Worm (Caenorhabditis elegans) whole organism, L1 larva: Measurements from ENCODE around the gene nas-11.
A peak's percentile ranks its signal among the peaks of the same experiment; 100 is the strongest.

ENCODE experiments used
- C34B4.2 ChIP-seq: sonication (generic microtip); optimal IDR thresholded peaks from 2 replicates; lab custom pipeline; 2017; ENCODE audit warnings: mild to moderate bottlenecking, missing genetic modification characterization, missing compliant biosample characterization
- F16B12.6 ChIP-seq: fragments of 150-350 bp; optimal IDR thresholded peaks from 2 replicates; lab custom pipeline; 2014; ENCODE audit warnings: missing biosample characterization, missing genetic modification characterization
- aha-1 ChIP-seq: fragments of 150-350 bp; optimal IDR thresholded peaks from 2 replicates; lab custom pipeline; 2014; ENCODE audit warnings: missing biosample characterization, missing genetic modification characterization
- aly-2 ChIP-seq: fragments of 150-350 bp; optimal IDR thresholded peaks from 2 replicates; lab custom pipeline; 2014; ENCODE audit warnings: missing biosample characterization, missing genetic modification characterization
- ama-1 ChIP-seq: fragments of 150-350 bp; optimal IDR thresholded peaks from 2 replicates; lab custom pipeline; 2014
- ceh-8 ChIP-seq: fragments of 200-800 bp; sonication (Bioruptor generic); optimal IDR thresholded peaks from 2 replicates; lab custom pipeline; 2018; ENCODE audit warnings: mild to moderate bottlenecking, missing genetic modification characterization, moderate library complexity, missing compliant biosample characterization
- ceh-82 ChIP-seq, 3 experiments: fragments of 150-350 bp in 1 of 3; sonication (generic microtip) in 2 of 3; optimal IDR thresholded peaks; 2 replicates each; lab custom pipeline; 2014 to 2017; ENCODE audit warnings: missing biosample characterization in 3 of 3, missing genetic modification characterization in 3 of 3
- ceh-90 ChIP-seq: sonication (generic microtip); optimal IDR thresholded peaks from 2 replicates; lab custom pipeline; 2016; ENCODE audit warnings: missing genetic modification characterization, missing compliant biosample characterization
- dsc-1 ChIP-seq: sonication (generic microtip); optimal IDR thresholded peaks from 2 replicates; lab custom pipeline; 2016; ENCODE audit warnings: mild to moderate bottlenecking, missing genetic modification characterization, missing compliant biosample characterization
- egl-13 ChIP-seq: sonication (generic microtip); optimal IDR thresholded peaks from 2 replicates; lab custom pipeline; 2016; ENCODE audit warnings: missing genotype, missing genetic modification reagents, missing genetic modification characterization, missing compliant biosample characterization
- egl-27 ChIP-seq, 2 experiments: fragments of 150-350 bp in 1 of 2; sonication (generic microtip); optimal IDR thresholded peaks; 3 replicates each; lab custom pipeline; 2017 to 2018; ENCODE audit warnings: missing biosample characterization in 2 of 2, missing genetic modification characterization in 2 of 2, missing genetic modification reagents in 2 of 2
- elt-2 ChIP-seq: sonication (generic microtip); optimal IDR thresholded peaks from 2 replicates; lab custom pipeline; 2016; ENCODE audit warnings: missing genetic modification characterization, mild to moderate bottlenecking, inconsistent platforms, missing compliant biosample characterization, missing genetic modification reagents
- elt-3 ChIP-seq, 6 experiments: fragments of 150-350 bp in 1 of 6; sonication (generic microtip); optimal IDR thresholded peaks; 2 replicates each; lab custom pipeline; 2017 to 2018; ENCODE audit warnings: missing biosample characterization in 6 of 6, missing genetic modification characterization in 6 of 6, inconsistent platforms in 1 of 6
- ets-5 ChIP-seq: fragments of 200-800 bp; sonication (Bioruptor generic); IDR thresholded peaks from 2 replicates; pipeline ENCODE4 v1.3.6; 2022; ENCODE audit warnings: missing genetic modification characterization, missing compliant biosample characterization
- fkh-10 ChIP-seq: sonication (generic microtip); optimal IDR thresholded peaks from 2 replicates; lab custom pipeline; 2017; ENCODE audit warnings: missing biosample characterization, missing genetic modification reagents, missing genetic modification characterization
- fkh-4 ChIP-seq: sonication (generic microtip); optimal IDR thresholded peaks from 2 replicates; lab custom pipeline; 2016; ENCODE audit warnings: missing compliant biosample characterization, missing genetic modification characterization, borderline replicate concordance
- fkh-8 ChIP-seq: sonication (generic microtip); optimal IDR thresholded peaks from 2 replicates; lab custom pipeline; 2016; ENCODE audit warnings: mild to moderate bottlenecking, missing genetic modification characterization, missing compliant biosample characterization
- fos-1 ChIP-seq: fragments of 150-350 bp; optimal IDR thresholded peaks from 2 replicates; lab custom pipeline; 2014; ENCODE audit warnings: missing biosample characterization, missing genetic modification characterization
- grh-1 ChIP-seq: fragments of 200-800 bp; sonication (Bioruptor generic); IDR thresholded peaks from 2 replicates; pipeline ENCODE4 v1.3.6; 2022; ENCODE audit warnings: missing genetic modification reagents, missing genetic modification characterization, missing compliant biosample characterization
- hpl-2 ChIP-seq: fragments of 150-350 bp; optimal IDR thresholded peaks from 2 replicates; lab custom pipeline; 2014; ENCODE audit warnings: missing biosample characterization, missing genetic modification reagents, missing genetic modification characterization
- lin-13 ChIP-seq: fragments of 150-350 bp; optimal IDR thresholded peaks from 2 replicates; lab custom pipeline; 2014; ENCODE audit warnings: missing biosample characterization, missing genetic modification reagents, missing genetic modification characterization
- lin-15B ChIP-seq: fragments of 150-350 bp; sonication (generic microtip); optimal IDR thresholded peaks from 3 replicates; lab custom pipeline; 2014; ENCODE audit warnings: missing biosample characterization, missing genetic modification characterization
- mab-9 ChIP-seq: fragments of 200-800 bp; sonication (Bioruptor generic); IDR thresholded peaks from 2 replicates; pipeline ENCODE4 v1.3.6; 2022; ENCODE audit warnings: missing genetic modification reagents, missing genetic modification characterization, missing compliant biosample characterization
- nhr-12 ChIP-seq: sonication (generic microtip); optimal IDR thresholded peaks from 2 replicates; lab custom pipeline; 2017; ENCODE audit warnings: missing biosample characterization, missing genetic modification characterization
- nhr-19 ChIP-seq: fragments of 200-800 bp; sonication (Bioruptor generic); conservative IDR thresholded peaks from 2 replicates; pipeline ENCODE4 v1.3.6; 2022; ENCODE audit warnings: missing genetic modification characterization, missing compliant biosample characterization
- nhr-28 ChIP-seq: fragments of 150-350 bp; optimal IDR thresholded peaks from 2 replicates; lab custom pipeline; 2014; ENCODE audit warnings: missing biosample characterization, missing genetic modification characterization
- nhr-47 ChIP-seq: sonication (generic microtip); optimal IDR thresholded peaks from 2 replicates; lab custom pipeline; 2016; ENCODE audit warnings: mild to moderate bottlenecking, missing genetic modification characterization, moderate library complexity, missing compliant biosample characterization
- nhr-84 ChIP-seq: sonication (generic microtip); optimal IDR thresholded peaks from 2 replicates; lab custom pipeline; 2017; ENCODE audit warnings: missing biosample characterization, missing genetic modification characterization
- nhr-90 ChIP-seq: sonication (generic microtip); optimal IDR thresholded peaks from 2 replicates; lab custom pipeline; 2016; ENCODE audit warnings: mild to moderate bottlenecking, missing genetic modification characterization, missing compliant biosample characterization; ENCODE audit not compliant: poor library complexity
- pag-3 ChIP-seq: sonication (generic microtip); optimal IDR thresholded peaks from 2 replicates; lab custom pipeline; 2017; ENCODE audit warnings: missing genetic modification characterization, mild to moderate bottlenecking, missing compliant biosample characterization, antibody characterized with exemption, borderline replicate concordance; ENCODE audit not compliant: insufficient read depth
- pax-3 ChIP-seq: fragments of 200-800 bp; sonication (Bioruptor generic); optimal IDR thresholded peaks from 2 replicates; lab custom pipeline; 2018; ENCODE audit warnings: mild to moderate bottlenecking, missing genetic modification characterization, moderate library complexity, missing compliant biosample characterization
- pqm-1 ChIP-seq: sonication (generic microtip); optimal IDR thresholded peaks from 3 replicates; lab custom pipeline; 2017; ENCODE audit warnings: missing biosample characterization, missing genetic modification characterization
- snpc-4 ChIP-seq: fragments of 150-350 bp; optimal IDR thresholded peaks from 2 replicates; lab custom pipeline; 2014; ENCODE audit warnings: missing biosample characterization, missing genetic modification characterization
- snu-23 ChIP-seq: sonication (generic microtip); optimal IDR thresholded peaks from 2 replicates; lab custom pipeline; 2016; ENCODE audit warnings: missing genetic modification characterization, missing compliant biosample characterization
- sptf-1 ChIP-seq: fragments of 150-350 bp; optimal IDR thresholded peaks from 2 replicates; lab custom pipeline; 2014; ENCODE audit warnings: missing biosample characterization, missing genetic modification characterization
- sup-37 ChIP-seq: fragments of 200-800 bp; sonication (Bioruptor generic); optimal IDR thresholded peaks from 2 replicates; lab custom pipeline; 2018; ENCODE audit warnings: mild to moderate bottlenecking, missing genetic modification characterization, missing compliant biosample characterization
- tlp-1 ChIP-seq: fragments of 150-350 bp; optimal IDR thresholded peaks from 2 replicates; lab custom pipeline; 2014; ENCODE audit warnings: missing biosample characterization, missing genetic modification characterization
- unc-130 ChIP-seq: fragments of 150-350 bp; optimal IDR thresholded peaks from 2 replicates; lab custom pipeline; 2017; ENCODE audit warnings: missing biosample characterization, missing genetic modification characterization, inconsistent platforms
- unc-30 ChIP-seq: sonication (generic microtip); optimal IDR thresholded peaks from 2 replicates; lab custom pipeline; 2017; ENCODE audit warnings: missing biosample characterization, missing genetic modification characterization
- unc-86 ChIP-seq: sonication (generic microtip); optimal IDR thresholded peaks from 2 replicates; lab custom pipeline; 2016; ENCODE audit warnings: missing genetic modification characterization, missing compliant biosample characterization
- unc-98 ChIP-seq: fragments of 200-800 bp; sonication (Bioruptor generic); IDR thresholded peaks from 2 replicates; pipeline ENCODE4 v1.3.6; 2022; ENCODE audit warnings: missing genetic modification characterization, missing compliant biosample characterization
- vab-15 ChIP-seq: sonication (generic microtip); optimal IDR thresholded peaks from 2 replicates; lab custom pipeline; 2017; ENCODE audit warnings: missing genotype, mild to moderate bottlenecking, missing genetic modification characterization, missing compliant biosample characterization
- zip-4 ChIP-seq: fragments of 200-800 bp; sonication (Bioruptor generic); optimal IDR thresholded peaks from 2 replicates; lab custom pipeline; 2018; ENCODE audit warnings: mild to moderate bottlenecking, missing genetic modification characterization, moderate library complexity, missing compliant biosample characterization
- ztf-4 ChIP-seq: fragments of 150-350 bp; optimal IDR thresholded peaks from 2 replicates; lab custom pipeline; 2014; ENCODE audit warnings: missing biosample characterization, missing genetic modification characterization

The nas-11 gene

ce11 chrX:6742891-6743290 lies 29.5 kb downstream of the nas-11 start (continued):
- TF ChIP-seq unc-130 (tag; lab: Kevin White, UChicago) (peak; percentile 85), nhr-90 (tag; lab: Kevin White, UChicago) (peak; percentile 81), sup-37 (GFP tag; lab: Kevin White, UChicago) (peak; percentile 31), snpc-4 (no peak), egl-27 (tag; optimal IDR thresholded peaks at IDR 0.05; lab: Kevin White, UChicago) (peak in 1 of 2 experiments; percentile 57), unc-98 (no peak), ceh-90 (tag; lab: Kevin White, UChicago) (no peak), pqm-1 (tag; lab: Kevin White, UChicago) (no peak), fos-1 (tag; lab: Kevin White, UChicago) (peak; percentile 44), egl-13 (tag; lab: Kevin White, UChicago) (no peak), fkh-10 (no peak), C34B4.2 (tag; lab: Kevin White, UChicago) (no peak), ama-1 (lab: Kevin White, UChicago) (peak; percentile 97), zip-4 (GFP tag; lab: Kevin White, UChicago) (no peak), ceh-82 (tag; optimal IDR thresholded peaks at IDR 0.05; lab: Kevin White, UChicago) (peak in 2 of 3 experiments; percentile 18 to 44), snu-23 (peak; percentile 88), pax-3 (tag; lab: Kevin White, UChicago) (no peak), elt-2 (tag; lab: Kevin White, UChicago) (peak; percentile 42), nhr-47 (tag; lab: Kevin White, UChicago) (peak; percentile 77), vab-15 (tag; lab: Kevin White, UChicago) (peak; percentile 51), sptf-1 (tag; lab: Kevin White, UChicago) (no peak), nhr-84 (no peak), ets-5 (no peak), unc-30 (tag; lab: Kevin White, UChicago) (no peak), nhr-12 (no peak), hpl-2 (GFP tag; lab: Kevin White, UChicago) (no peak), grh-1 (GFP tag; lab: Robert Waterston, UW) (peak; percentile 64), fkh-4 (no peak), elt-3 (tag; optimal IDR thresholded peaks at IDR 0.05; lab: Kevin White, UChicago) (peak in 5 of 6 experiments; percentile 37 to 91 (median 68)), dsc-1 (tag; lab: Kevin White, UChicago) (peak; percentile 13), aha-1 (tag; lab: Kevin White, UChicago) (peak; percentile 23), aly-2 (tag; lab: Kevin White, UChicago) (peak; percentile 12), fkh-8 (tag; lab: Kevin White, UChicago) (no peak), tlp-1 (tag; lab: Kevin White, UChicago) (no peak), ztf-4 (peak; percentile 77), F16B12.6 (tag; lab: Kevin White, UChicago) (no peak), pag-3 (tag; lab: Kevin White, UChicago) (no peak), ceh-8 (GFP tag; lab: Kevin White, UChicago) (peak; percentile 0), unc-86 (no peak), nhr-28 (tag; lab: Kevin White, UChicago) (no peak), mab-9 (GFP tag; lab: Robert Waterston, UW) (no peak; the same call in 1 of the 2 replicates), lin-13 (GFP tag; lab: Kevin White, UChicago) (peak; percentile 46), nhr-19 (peak; percentile 89), lin-15B (tag; lab: Kevin White, UChicago) (no peak)
- TF ChIP-seq, all 84 proteins: peak for 46
